Fruit fly (Drosophila melanogaster) whole organism, prepupa: Measurements from ENCODE around the gene Nepl15.

ENCODE experiments used
- Blimp-1 ChIP-seq: fragments of 200-800 bp; sonication (Bioruptor generic); optimal IDR thresholded peaks from 3 replicates; lab custom pipeline; 2017; ENCODE audit warnings: missing biosample characterization, missing genetic modification characterization, mild to moderate bottlenecking, moderate library complexity, missing genetic modification reagents
- CG10631 ChIP-seq: fragments of 200-800 bp; sonication (Bioruptor generic); optimal IDR thresholded peaks from 2 replicates; lab custom pipeline; 2016; ENCODE audit warnings: missing biosample characterization, missing genetic modification characterization
- CG11294 ChIP-seq: fragments of 200-800 bp; sonication (Bioruptor generic); IDR thresholded peaks from 2 replicates; pipeline ENCODE4 v1.3.6; 2022; ENCODE audit warnings: missing biosample characterization, missing genetic modification characterization
- CG11762 ChIP-seq: fragments of 200-800 bp; sonication (Bioruptor generic); optimal IDR thresholded peaks from 3 replicates; lab custom pipeline; 2016; ENCODE audit warnings: missing biosample characterization, missing genetic modification characterization; ENCODE audit not compliant: insufficient read depth
- CG15336 ChIP-seq: fragments of 200-800 bp; sonication (Bioruptor generic); IDR thresholded peaks from 2 replicates; pipeline ENCODE4 v1.3.6; 2022; ENCODE audit warnings: missing biosample characterization, missing genetic modification characterization
- CG16779 ChIP-seq: fragments of 200-800 bp; sonication (Bioruptor generic); optimal IDR thresholded peaks from 3 replicates; lab custom pipeline; 2017; ENCODE audit warnings: missing biosample characterization, mild to moderate bottlenecking, missing genetic modification characterization
- CG3032 ChIP-seq: fragments of 200-800 bp; optimal IDR thresholded peaks from 2 replicates; lab custom pipeline; 2019; ENCODE audit warnings: missing biosample characterization, mild to moderate bottlenecking, missing genetic modification characterization, moderate library complexity
- CG6792 ChIP-seq: fragments of 200-800 bp; sonication (Bioruptor generic); optimal IDR thresholded peaks from 3 replicates; lab custom pipeline; 2016; ENCODE audit warnings: missing biosample characterization, missing genetic modification characterization
- CG8119 ChIP-seq: fragments of 200-800 bp; sonication (Bioruptor generic); IDR thresholded peaks from 3 replicates; pipeline ENCODE4 v1.3.6; 2022; ENCODE audit warnings: missing biosample characterization, missing genetic modification characterization
- CG8319 ChIP-seq: fragments of 200-800 bp; sonication (Bioruptor generic); optimal IDR thresholded peaks from 3 replicates; lab custom pipeline; 2016; ENCODE audit warnings: missing biosample characterization, missing genetic modification characterization
- CG8632 ChIP-seq: fragments of 200-800 bp; sonication (Bioruptor generic); optimal IDR thresholded peaks from 3 replicates; lab custom pipeline; 2016; ENCODE audit warnings: missing biosample characterization, missing genetic modification characterization
- CG9139 ChIP-seq: fragments of 200-800 bp; sonication (Bioruptor generic); optimal IDR thresholded peaks from 3 replicates; lab custom pipeline; 2017; ENCODE audit warnings: missing biosample characterization, mild to moderate bottlenecking, missing genetic modification characterization
- Eip75B ChIP-seq: fragments of 200-800 bp; sonication (Bioruptor generic); optimal IDR thresholded peaks from 3 replicates; lab custom pipeline; 2016; ENCODE audit warnings: missing biosample characterization, missing genetic modification characterization
- Eip93F ChIP-seq: fragments of 200-800 bp; sonication (Bioruptor generic); optimal IDR thresholded peaks from 2 replicates; lab custom pipeline; 2016; ENCODE audit warnings: missing biosample characterization, mild to moderate bottlenecking, missing genetic modification characterization
- Ets96B ChIP-seq: fragments of 200-800 bp; optimal IDR thresholded peaks from 2 replicates; lab custom pipeline; 2019; ENCODE audit warnings: missing biosample characterization, mild to moderate bottlenecking, missing genetic modification characterization, moderate library complexity
- Gug ChIP-seq: fragments of 200-800 bp; sonication (Bioruptor generic); IDR thresholded peaks from 2 replicates; pipeline ENCODE4 v1.3.6; 2022; ENCODE audit warnings: missing biosample characterization, missing genetic modification characterization
- Lpt ChIP-seq: fragments of 200-800 bp; sonication (Bioruptor generic); optimal IDR thresholded peaks from 3 replicates; lab custom pipeline; 2016; ENCODE audit warnings: missing biosample characterization, missing genetic modification characterization
- OdsH ChIP-seq: fragments of 200-800 bp; sonication (Bioruptor generic); optimal IDR thresholded peaks from 3 replicates; lab custom pipeline; 2016; ENCODE audit warnings: missing biosample characterization, missing genetic modification characterization
- Smox ChIP-seq: fragments of 200-800 bp; sonication (Bioruptor generic); optimal IDR thresholded peaks from 3 replicates; lab custom pipeline; 2016; ENCODE audit warnings: missing biosample characterization, missing genetic modification characterization
- Sox15 ChIP-seq: fragments of 200-800 bp; sonication (Bioruptor generic); optimal IDR thresholded peaks from 3 replicates; lab custom pipeline; 2016; ENCODE audit warnings: missing biosample characterization, missing genetic modification characterization
- achi ChIP-seq: fragments of 200-800 bp; sonication (Bioruptor generic); optimal IDR thresholded peaks from 3 replicates; lab custom pipeline; 2016; ENCODE audit warnings: missing biosample characterization, missing genetic modification characterization
- cyc ChIP-seq: fragments of 200-800 bp; sonication (Bioruptor generic); optimal IDR thresholded peaks from 3 replicates; lab custom pipeline; 2016; ENCODE audit warnings: missing biosample characterization, missing genetic modification characterization
- dac ChIP-seq: fragments of 200-800 bp; sonication (Bioruptor generic); optimal IDR thresholded peaks from 2 replicates; lab custom pipeline; 2017; ENCODE audit warnings: missing biosample characterization, mild to moderate bottlenecking, missing genetic modification characterization
- dsx ChIP-seq: fragments of 200-800 bp; optimal IDR thresholded peaks from 3 replicates; lab custom pipeline; 2019; ENCODE audit warnings: missing biosample characterization, mild to moderate bottlenecking, missing genetic modification characterization, moderate library complexity; ENCODE audit not compliant: poor library complexity, severe bottlenecking
- eg ChIP-seq: fragments of 200-800 bp; sonication (Bioruptor generic); IDR thresholded peaks from 3 replicates; pipeline ENCODE4 v1.3.6; 2022; ENCODE audit warnings: missing biosample characterization, missing genetic modification characterization
- esn ChIP-seq: fragments of 200-800 bp; sonication (Bioruptor generic); optimal IDR thresholded peaks from 2 replicates; lab custom pipeline; 2016; ENCODE audit warnings: missing biosample characterization, mild to moderate bottlenecking, missing genetic modification characterization, moderate library complexity
- fd59A ChIP-seq: fragments of 200-800 bp; sonication (Bioruptor generic); optimal IDR thresholded peaks from 2 replicates; lab custom pipeline; 2017; ENCODE audit warnings: missing biosample characterization, mild to moderate bottlenecking, missing genetic modification characterization, missing genetic modification reagents
- lz ChIP-seq: fragments of 200-800 bp; sonication (Bioruptor generic); optimal IDR thresholded peaks from 3 replicates; lab custom pipeline; 2016; ENCODE audit warnings: missing biosample characterization, missing genetic modification characterization
- net ChIP-seq: fragments of 200-800 bp; sonication (Bioruptor generic); optimal IDR thresholded peaks from 3 replicates; lab custom pipeline; 2016; ENCODE audit warnings: missing biosample characterization, missing genetic modification characterization
- spab ChIP-seq: fragments of 200-800 bp; sonication (Bioruptor generic); optimal IDR thresholded peaks from 2 replicates; lab custom pipeline; 2017; ENCODE audit warnings: missing biosample characterization, mild to moderate bottlenecking, missing genetic modification characterization, missing genetic modification reagents
- ss ChIP-seq, 2 experiments: fragments of 200-800 bp; sonication (Bioruptor generic); optimal IDR thresholded peaks; 2 replicates in 1 of 2; 3 replicates in 1 of 2; lab custom pipeline; 2017 to 2018; ENCODE audit warnings: mild to moderate bottlenecking in 2 of 2, missing biosample characterization in 2 of 2, missing genetic modification characterization in 2 of 2, moderate library complexity in 1 of 2
- svp ChIP-seq: fragments of 200-800 bp; sonication (Bioruptor generic); peaks from one replicate; lab custom pipeline; 2016; ENCODE audit warnings: missing biosample characterization, missing genetic modification characterization
- topi ChIP-seq: fragments of 200-800 bp; sonication (Bioruptor generic); optimal IDR thresholded peaks from 3 replicates; lab custom pipeline; 2016; ENCODE audit warnings: missing biosample characterization, missing genetic modification characterization
- vri ChIP-seq: fragments of 200-800 bp; sonication (Bioruptor generic); optimal IDR thresholded peaks from 3 replicates; lab custom pipeline; 2016; ENCODE audit warnings: missing biosample characterization, mild to moderate bottlenecking, missing genetic modification characterization

Gene Nepl15

DNA sequence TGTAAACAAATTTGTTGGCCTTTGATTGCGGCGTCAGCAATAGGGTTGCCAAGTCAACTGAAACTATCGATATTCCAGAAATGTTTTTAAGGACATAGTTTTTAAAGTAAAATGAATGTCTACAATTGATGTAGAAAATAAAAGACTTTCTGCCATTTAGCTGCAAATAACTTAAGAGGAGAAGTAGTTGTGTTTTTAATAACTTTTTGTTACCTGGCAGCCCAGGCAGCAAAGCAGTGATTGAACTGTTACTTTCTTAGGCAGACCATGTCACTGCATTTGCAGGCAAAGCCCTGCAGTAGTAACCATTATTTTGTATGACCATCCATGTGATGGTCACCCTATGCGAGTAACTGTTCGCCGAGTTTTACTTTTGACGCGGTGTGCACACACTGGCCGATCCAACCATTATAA, 15.4 kb downstream of the Nepl15 start, which contains the start of the genes rumi, CG7029 and Usp12-46 (continued):
- TF ChIP-seq dsx (GFP tag; lab: Kevin White, UChicago): peak; percentile 59
- TF ChIP-seq Blimp-1 (GFP tag; lab: Kevin White, UChicago): peak; percentile 31
- peak; percentile 87 for TF ChIP-seq eg (GFP tag; lab: Robert Waterston, UW)
- TF ChIP-seq svp (GFP tag; lab: Kevin White, UChicago): peak; percentile 94
- TF ChIP-seq CG15336 (GFP tag; lab: Robert Waterston, UW): peak; percentile 36; the same call in 1 of the 2 replicates
- no peak for TF ChIP-seq CG10631 (GFP tag; lab: Kevin White, UChicago)
- TF ChIP-seq achi: peak; percentile 77
- TF ChIP-seq Eip75B (GFP tag; lab: Kevin White, UChicago): no peak
- peak; percentile 88 for TF ChIP-seq lz (GFP tag; lab: Kevin White, UChicago)
- TF ChIP-seq spab (GFP tag; lab: Kevin White, UChicago): no peak
- TF ChIP-seq CG3032 (tag; lab: Kevin White, UChicago): peak; percentile 83
- TF ChIP-seq topi (GFP tag; lab: Kevin White, UChicago): peak; percentile 84
- peak; percentile 79 for TF ChIP-seq CG8319 (GFP tag; lab: Kevin White, UChicago)

DNA sequence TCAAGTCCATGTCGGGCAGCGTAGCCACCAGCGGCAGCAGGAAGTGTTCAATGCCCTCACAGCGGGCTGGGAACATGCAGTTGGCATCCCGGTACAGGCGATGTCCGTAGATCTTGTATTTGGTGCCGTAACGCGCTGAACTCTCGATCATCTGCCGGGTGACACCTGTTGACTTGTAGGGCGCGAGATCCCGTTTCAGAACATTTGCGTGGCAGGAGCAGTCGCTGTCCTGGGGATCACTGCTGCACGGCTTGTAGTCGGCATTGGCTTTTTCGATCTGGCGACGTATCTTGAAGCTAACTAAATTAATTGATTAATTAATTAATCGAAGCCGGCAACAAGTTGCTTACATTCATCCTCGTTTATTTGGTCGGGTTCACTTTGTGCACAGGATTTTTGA, 15.9 kb downstream of the Nepl15 start:
- TF ChIP-seq Eip93F (GFP tag; lab: Kevin White, UChicago) (no peak), CG16779 (tag; lab: Kevin White, UChicago) (no peak), Sox15 (GFP tag; lab: Kevin White, UChicago) (no peak), ss (GFP tag; optimal IDR thresholded peaks at IDR 0.05; lab: Kevin White, UChicago) (no peak), lz (GFP tag; lab: Kevin White, UChicago) (no peak), CG6792 (no peak), Lpt (GFP tag; lab: Kevin White, UChicago) (no peak), CG11762 (GFP tag; lab: Kevin White, UChicago) (no peak), dac (no peak), esn (GFP tag; lab: Kevin White, UChicago) (no peak), OdsH (GFP tag; lab: Kevin White, UChicago) (no peak), CG10631 (GFP tag; lab: Kevin White, UChicago) (no peak), CG8119 (GFP tag; lab: Robert Waterston, UW) (no peak), topi (GFP tag; lab: Kevin White, UChicago) (no peak)
- TF ChIP-seq, all 60 proteins: peak for 0

DNA sequence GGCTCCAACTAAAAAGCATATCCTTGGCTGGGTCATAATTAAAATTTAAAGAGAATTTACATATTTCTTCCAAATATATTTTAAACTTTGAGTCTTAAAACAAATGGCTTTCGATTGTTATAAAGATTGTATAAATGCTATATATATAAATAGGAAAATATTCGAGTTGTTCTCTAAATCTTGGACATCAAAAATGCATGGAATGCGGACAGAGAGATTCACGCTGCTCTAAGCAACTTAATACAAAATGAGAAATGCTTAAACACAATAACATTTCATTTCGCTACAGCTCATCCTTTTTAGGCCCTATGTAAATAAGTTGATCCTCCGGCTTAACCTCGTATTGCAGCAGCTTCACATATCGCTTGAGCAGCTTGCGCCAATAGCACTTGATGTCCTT, 17.0 kb downstream of the Nepl15 start, which contains the start of gene CG31139:
Gene CG31139, minus strand, starts transcription at position 101 of the 400 bp plus-strand sequence.
- TF ChIP-seq CG11294 (GFP tag; lab: Robert Waterston, UW) (no peak), CG16779 (tag; lab: Kevin White, UChicago) (no peak), net (GFP tag; lab: Kevin White, UChicago) (no peak), esn (GFP tag; lab: Kevin White, UChicago) (no peak), CG8632 (GFP tag; lab: Kevin White, UChicago) (no peak), CG15336 (GFP tag; lab: Robert Waterston, UW) (no peak), Smox (GFP tag; lab: Kevin White, UChicago) (no peak), CG9139 (no peak), Eip75B (GFP tag; lab: Kevin White, UChicago) (no peak), Sox15 (GFP tag; lab: Kevin White, UChicago) (no peak), Blimp-1 (GFP tag; lab: Kevin White, UChicago) (no peak), dsx (GFP tag; lab: Kevin White, UChicago) (no peak)

DNA sequence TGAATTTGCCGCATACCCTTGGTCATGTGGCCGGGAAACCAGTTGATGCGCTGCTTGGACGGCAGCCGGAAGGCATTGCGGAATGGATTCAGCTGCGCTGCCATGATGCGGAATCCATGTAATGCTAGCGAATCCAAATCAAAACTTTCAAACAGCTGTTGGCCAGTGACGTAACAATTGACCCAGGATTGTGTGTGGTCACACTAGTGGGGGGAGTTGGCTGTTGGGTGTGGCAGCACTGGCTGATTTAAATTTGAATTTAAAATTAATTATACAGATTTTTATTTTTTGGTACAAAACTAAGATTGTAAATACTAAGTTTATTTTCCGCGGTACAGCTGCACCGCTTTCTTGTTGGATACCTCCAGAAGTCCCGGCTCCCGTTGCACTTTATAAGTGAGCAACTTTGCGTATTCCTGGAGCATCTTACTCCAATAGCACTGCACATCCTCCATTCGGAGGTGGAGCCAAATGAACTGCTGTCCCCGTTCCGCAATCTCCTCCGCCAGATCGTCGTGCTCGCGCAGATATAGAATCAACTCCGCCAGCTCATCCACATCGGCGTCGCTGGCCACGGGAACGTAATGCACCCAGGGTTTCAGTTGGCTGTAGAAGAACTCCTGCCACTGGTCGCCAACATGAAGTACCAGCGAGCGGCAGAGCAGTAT, 18.4 kb downstream of the Nepl15 start, which contains the start of gene CG17141:
Gene CG17141, minus strand, starts transcription at position 177 of the 668 bp plus-strand sequence.
- TF ChIP-seq Gug: no peak
- TF ChIP-seq fd59A (GFP tag; lab: Kevin White, UChicago): no peak
- TF ChIP-seq Ets96B (tag; lab: Kevin White, UChicago): no peak
- no peak for TF ChIP-seq vri (GFP tag; lab: Kevin White, UChicago)
- TF ChIP-seq CG6792: no peak
- no peak for TF ChIP-seq cyc (GFP tag; lab: Kevin White, UChicago)
- no peak for TF ChIP-seq Eip75B (GFP tag; lab: Kevin White, UChicago)
- TF ChIP-seq Eip93F (GFP tag; lab: Kevin White, UChicago): no peak
- no peak for TF ChIP-seq topi (GFP tag; lab: Kevin White, UChicago)
